Worm (Caenorhabditis elegans) whole organism, young adult: ENCODE results near the gene F11A5.16.

ENCODE experiments used
- T26A5.8 ChIP-seq: sonication (generic microtip); optimal IDR thresholded peaks from 2 replicates; lab custom pipeline; 2016; ENCODE audit warnings: missing genetic modification characterization, missing compliant biosample characterization
- Y53F4B.3 ChIP-seq: fragments of 200-800 bp; sonication (Bioruptor generic); IDR thresholded peaks from 2 replicates; pipeline ENCODE4 v1.3.6; 2022; ENCODE audit warnings: missing genetic modification reagents, missing genetic modification characterization, missing compliant biosample characterization
- Y56A3A.18 ChIP-seq: fragments of 200-800 bp; sonication (Bioruptor generic); IDR thresholded peaks from 2 replicates; pipeline ENCODE4 v1.3.6; 2022; ENCODE audit warnings: missing genetic modification reagents, missing genetic modification characterization, missing compliant biosample characterization
- ama-1 ChIP-seq, 3 experiments: fragments of 150-350 bp in 1 of 3; sonication (generic microtip) in 2 of 3; optimal IDR thresholded peaks; 2 replicates each; lab custom pipeline; 2014 to 2018; ENCODE audit warnings: missing biosample characterization in 2 of 3, missing genetic modification characterization in 2 of 3, missing genetic modification reagents in 2 of 3
- fkh-3 ChIP-seq: sonication (generic microtip); optimal IDR thresholded peaks from 2 replicates; lab custom pipeline; 2016; ENCODE audit warnings: mild to moderate bottlenecking, missing genetic modification characterization, missing compliant biosample characterization
- madf-3 ChIP-seq: fragments of 200-800 bp; sonication (Bioruptor generic); IDR thresholded peaks from 2 replicates; pipeline ENCODE4 v1.3.6; 2022; ENCODE audit warnings: missing genetic modification reagents, missing genetic modification characterization, missing compliant biosample characterization
- madf-8 ChIP-seq: fragments of 200-800 bp; sonication (Bioruptor generic); conservative IDR thresholded peaks from 2 replicates; pipeline ENCODE4 v1.3.6; 2022; ENCODE audit warnings: missing genetic modification reagents, missing genetic modification characterization, missing compliant biosample characterization
- nfya-1 ChIP-seq: sonication (generic microtip); optimal IDR thresholded peaks from 2 replicates; lab custom pipeline; 2017; ENCODE audit warnings: antibody characterized with exemption, missing compliant biosample characterization, missing genetic modification characterization, borderline replicate concordance; ENCODE audit not compliant: insufficient read depth
- rec-8 ChIP-seq, 2 experiments: sonication (generic microtip); optimal IDR thresholded peaks; 2 replicates each; lab custom pipeline; 2016; ENCODE audit warnings: mild to moderate bottlenecking in 2 of 2, missing genetic modification characterization in 2 of 2, missing genetic modification reagents in 2 of 2, missing genotype in 2 of 2, missing biosample characterization in 1 of 2, missing compliant biosample characterization in 1 of 2, moderate library complexity in 1 of 2
- sea-2 ChIP-seq: fragments of 200-800 bp; sonication (Bioruptor generic); IDR thresholded peaks from 2 replicates; pipeline ENCODE4 v1.3.6; 2022; ENCODE audit warnings: missing genetic modification characterization, missing compliant biosample characterization
- sptf-2 ChIP-seq: fragments of 200-800 bp; sonication (Bioruptor generic); optimal IDR thresholded peaks from 2 replicates; lab custom pipeline; 2018; ENCODE audit warnings: mild to moderate bottlenecking, missing genetic modification characterization, missing compliant biosample characterization
- unc-130 ChIP-seq: sonication (generic microtip); optimal IDR thresholded peaks from 2 replicates; lab custom pipeline; 2016; ENCODE audit warnings: missing genetic modification reagents, missing genetic modification characterization, missing compliant biosample characterization

ce11 chrV:16218972-16219757 lies 8.4 kb downstream of the F11A5.16 start, which contains the start of gene glc-1:
- TF ChIP-seq unc-130 (no peak), T26A5.8 (no peak), madf-8 (GFP tag; lab: Robert Waterston, UW) (no peak), sptf-2 (GFP tag; lab: Kevin White, UChicago) (no peak), Y56A3A.18 (no peak), ama-1 (optimal IDR thresholded peaks at IDR 0.05; lab: Kevin White, UChicago) (no peak), ama-1 (GFP tag; optimal IDR thresholded peaks at IDR 0.05; lab: Kevin White, UChicago) (no peak), rec-8 (tag; optimal IDR thresholded peaks at IDR 0.05; lab: Kevin White, UChicago) (no peak), sea-2 (no peak), fkh-3 (no peak), nfya-1 (no peak), madf-3 (GFP tag; lab: Robert Waterston, UW) (no peak), Y53F4B.3 (no peak)
